Fruit fly (Drosophila melanogaster) whole organism: ENCODE data around the gene CG15160.

ENCODE experiments used
- CG8478 ChIP-seq: fragments of >200 bp; optimal IDR thresholded peaks from 2 replicates; lab custom pipeline; 2018; ENCODE audit warnings: inconsistent platforms
- Dll ChIP-seq: fragments of >200 bp; optimal IDR thresholded peaks from 2 replicates; lab custom pipeline; 2017
- EcR ChIP-seq, 2 experiments: fragments of >200 bp; optimal IDR thresholded peaks; 2 replicates each; lab custom pipeline; 2017; ENCODE audit warnings: missing biosample characterization in 2 of 2, missing genetic modification characterization in 2 of 2, missing genetic modification reagents in 2 of 2
- pan ChIP-seq: fragments of >200 bp; optimal IDR thresholded peaks from 2 replicates; lab custom pipeline; 2017
- psq ChIP-seq: fragments of >200 bp; optimal IDR thresholded peaks from 2 replicates; lab custom pipeline; 2017
- usp ChIP-seq: fragments of >200 bp; optimal IDR thresholded peaks from 2 replicates; lab custom pipeline; 2017; ENCODE audit warnings: missing biosample characterization, missing genetic modification characterization, mixed read lengths

dm6 chr2L:18630611-18631221, 40.0 kb downstream of the CG15160 start:
- no peak for TF ChIP-seq psq (lab: Kevin White, UChicago)
- no peak for TF ChIP-seq pan
- TF ChIP-seq usp: no peak
- no peak for TF ChIP-seq EcR (GFP tag; optimal IDR thresholded peaks at IDR 0.05; lab: Kevin White, UChicago)
- TF ChIP-seq CG8478 (lab: Kevin White, UChicago): no peak
- TF ChIP-seq Dll: no peak
